Fruit fly (Drosophila melanogaster) whole organism, embryonic: ENCODE data around the gene CG43998.

Experiments
- Aef1 ChIP-seq: fragments of 200-800 bp; sonication (Bioruptor generic); IDR thresholded peaks from 3 replicates; pipeline ENCODE4 v1.3.6; 2022; ENCODE audit warnings: missing biosample characterization, missing genetic modification characterization
- Antp ChIP-seq: fragments of 200-800 bp; sonication (Bioruptor generic); optimal IDR thresholded peaks from 3 replicates; lab custom pipeline; 2016; ENCODE audit warnings: missing biosample characterization, missing genetic modification characterization
- CG11247 ChIP-seq: fragments of 200-800 bp; sonication (Bioruptor generic); IDR thresholded peaks from 2 replicates; pipeline ENCODE4 v1.3.6; 2022; ENCODE audit warnings: missing biosample characterization, missing genetic modification characterization
- CG13287 ChIP-seq: fragments of 200-800 bp; sonication (Bioruptor generic); IDR thresholded peaks from 2 replicates; pipeline ENCODE4 v1.3.6; 2022; ENCODE audit warnings: missing biosample characterization, missing genetic modification characterization; ENCODE audit not compliant: partially characterized antibody
- CG14860 ChIP-seq: fragments of 200-800 bp; sonication (Bioruptor generic); IDR thresholded peaks from 3 replicates; pipeline ENCODE4 v1.3.6; 2022; ENCODE audit warnings: missing biosample characterization, missing genetic modification characterization; ENCODE audit not compliant: partially characterized antibody
- CG14965 ChIP-seq: fragments of 200-800 bp; sonication (Bioruptor generic); optimal IDR thresholded peaks from 2 replicates; lab custom pipeline; 2016; ENCODE audit warnings: missing biosample characterization, missing genetic modification characterization, borderline replicate concordance
- CG15269 ChIP-seq: fragments of 200-800 bp; sonication (Bioruptor generic); optimal IDR thresholded peaks from 2 replicates; lab custom pipeline; 2018; ENCODE audit warnings: missing biosample characterization, mild to moderate bottlenecking, missing genetic modification characterization, moderate library complexity
- CG1529 ChIP-seq: fragments of 200-800 bp; sonication (Bioruptor generic); optimal IDR thresholded peaks from 3 replicates; lab custom pipeline; 2018; ENCODE audit warnings: missing biosample characterization, missing genetic modification characterization
- CG15479 ChIP-seq: fragments of 200-800 bp; sonication (Bioruptor generic); optimal IDR thresholded peaks from 3 replicates; lab custom pipeline; 2019; ENCODE audit warnings: missing biosample characterization, mild to moderate bottlenecking, missing genetic modification characterization, moderate library complexity
- CG15696 ChIP-seq: fragments of 200-800 bp; sonication (Bioruptor generic); optimal IDR thresholded peaks from 2 replicates; lab custom pipeline; 2019; ENCODE audit warnings: missing biosample characterization, mild to moderate bottlenecking, missing genetic modification characterization, moderate library complexity
- CG16815 ChIP-seq: fragments of 200-800 bp; sonication (Bioruptor generic); optimal IDR thresholded peaks from 3 replicates; lab custom pipeline; 2017; ENCODE audit warnings: missing biosample characterization, mild to moderate bottlenecking, missing genetic modification characterization
- CG2202 ChIP-seq: fragments of 200-800 bp; sonication (Bioruptor generic); optimal IDR thresholded peaks from 2 replicates; lab custom pipeline; 2018; ENCODE audit warnings: missing biosample characterization, mild to moderate bottlenecking, missing genetic modification characterization
- CG31441 ChIP-seq: fragments of 200-800 bp; sonication (Bioruptor generic); IDR thresholded peaks from 2 replicates; pipeline ENCODE4 v1.3.6; 2022; ENCODE audit warnings: missing biosample characterization, missing genetic modification characterization
- CG4424 ChIP-seq: fragments of 200-800 bp; sonication (Bioruptor generic); optimal IDR thresholded peaks from 3 replicates; lab custom pipeline; 2016; ENCODE audit warnings: missing biosample characterization, missing genetic modification characterization
- CG4617 ChIP-seq: fragments of 200-800 bp; sonication (Bioruptor generic); optimal IDR thresholded peaks from 3 replicates; lab custom pipeline; 2016; ENCODE audit warnings: missing biosample characterization, missing genetic modification characterization, borderline replicate concordance
- CG4854 ChIP-seq: fragments of 200-800 bp; sonication (Bioruptor generic); optimal IDR thresholded peaks from 2 replicates; lab custom pipeline; 2016; ENCODE audit warnings: missing biosample characterization, missing genetic modification characterization, inconsistent platforms
- CG6254 ChIP-seq: fragments of 200-800 bp; sonication (Bioruptor generic); optimal IDR thresholded peaks from 3 replicates; lab custom pipeline; 2017; ENCODE audit warnings: mild to moderate bottlenecking, missing biosample characterization, missing genetic modification reagents, missing genetic modification characterization
- CG6683 ChIP-seq: fragments of 200-800 bp; sonication (Bioruptor generic); optimal IDR thresholded peaks from 2 replicates; lab custom pipeline; 2017; ENCODE audit warnings: missing biosample characterization, mild to moderate bottlenecking, missing genetic modification characterization, missing genetic modification reagents
- CG7271 ChIP-seq: fragments of 200-800 bp; sonication (Bioruptor generic); optimal IDR thresholded peaks from 2 replicates; lab custom pipeline; 2018; ENCODE audit warnings: missing biosample characterization, mild to moderate bottlenecking, missing genetic modification characterization, moderate library complexity
- CG8281 ChIP-seq: fragments of 200-800 bp; sonication (Bioruptor generic); optimal IDR thresholded peaks from 2 replicates; lab custom pipeline; 2018; ENCODE audit warnings: missing biosample characterization, mild to moderate bottlenecking, missing genetic modification characterization, moderate library complexity
- CG8924 ChIP-seq: fragments of 200-800 bp; optimal IDR thresholded peaks from 3 replicates; lab custom pipeline; 2019; ENCODE audit warnings: missing biosample characterization, mild to moderate bottlenecking, missing genetic modification characterization, moderate library complexity
- CG9215 ChIP-seq: fragments of 200-800 bp; sonication (Bioruptor generic); IDR thresholded peaks from 2 replicates; pipeline ENCODE4 v1.3.6; 2022; ENCODE audit warnings: missing biosample characterization, missing genetic modification characterization
- Deaf1 ChIP-seq: fragments of 200-800 bp; optimal IDR thresholded peaks from 3 replicates; lab custom pipeline; 2019; ENCODE audit warnings: missing biosample characterization, mild to moderate bottlenecking, missing genetic modification characterization, moderate library complexity
- Dfd ChIP-seq, 2 experiments: fragments of >200 bp; optimal IDR thresholded peaks; 2 replicates each; lab custom pipeline; 2017; ENCODE audit warnings: missing biosample characterization in 2 of 2, missing genetic modification characterization in 2 of 2
- Fer3 ChIP-seq: fragments of 200-800 bp; sonication (Bioruptor generic); optimal IDR thresholded peaks from 2 replicates; lab custom pipeline; 2018; ENCODE audit warnings: missing biosample characterization, mild to moderate bottlenecking, missing genetic modification characterization, moderate library complexity
- HHEX ChIP-seq: fragments of 200-800 bp; sonication (Bioruptor generic); optimal IDR thresholded peaks from 3 replicates; lab custom pipeline; 2017; ENCODE audit warnings: missing biosample characterization, mild to moderate bottlenecking, missing genetic modification characterization, missing genetic modification reagents
- HLH3B ChIP-seq: fragments of 200-800 bp; sonication (Bioruptor generic); IDR thresholded peaks from 2 replicates; pipeline ENCODE4 v1.3.6; 2022; ENCODE audit warnings: missing biosample characterization, missing genetic modification characterization
- Lim3 ChIP-seq: fragments of 200-800 bp; sonication (Bioruptor generic); IDR thresholded peaks from 2 replicates; pipeline ENCODE4 v1.3.6; 2022; ENCODE audit warnings: missing biosample characterization, missing genetic modification characterization
- Med ChIP-seq: fragments of 200-800 bp; sonication (Bioruptor generic); peaks from one replicate; lab custom pipeline; 2016; ENCODE audit warnings: missing biosample characterization, missing genetic modification characterization, mild to moderate bottlenecking, inconsistent platforms, moderate library complexity
- PHDP ChIP-seq: fragments of 200-800 bp; sonication (Bioruptor generic); optimal IDR thresholded peaks from 3 replicates; lab custom pipeline; 2018; ENCODE audit warnings: missing biosample characterization, mild to moderate bottlenecking, missing genetic modification characterization, moderate library complexity
- Rfx ChIP-seq: fragments of 200-800 bp; sonication (Bioruptor generic); IDR thresholded peaks from 2 replicates; pipeline ENCODE4 v1.3.6; 2022; ENCODE audit warnings: missing biosample characterization, missing genetic modification characterization
- Sry-δ ChIP-seq: fragments of 200-800 bp; sonication (Bioruptor generic); optimal IDR thresholded peaks from 2 replicates; lab custom pipeline; 2016; ENCODE audit warnings: missing biosample characterization, missing genetic modification characterization
- Ssrp ChIP-seq: fragments of 200-800 bp; sonication (Bioruptor generic); optimal IDR thresholded peaks from 2 replicates; lab custom pipeline; 2018; ENCODE audit warnings: missing biosample characterization, mild to moderate bottlenecking, missing genetic modification characterization, moderate library complexity
- Vsx1 ChIP-seq: fragments of 200-800 bp; sonication (Bioruptor generic); optimal IDR thresholded peaks from 2 replicates; lab custom pipeline; 2017; ENCODE audit warnings: missing biosample characterization, mild to moderate bottlenecking, missing genetic modification characterization, missing genetic modification reagents
- aop ChIP-seq: fragments of 200-800 bp; sonication (Bioruptor generic); IDR thresholded peaks from 2 replicates; pipeline ENCODE4 v1.3.6; 2022; ENCODE audit warnings: missing biosample characterization, missing genetic modification characterization
- ap ChIP-seq: fragments of 200-800 bp; sonication (Bioruptor generic); IDR thresholded peaks from 2 replicates; pipeline ENCODE4 v1.3.6; 2022; ENCODE audit warnings: missing biosample characterization, missing genetic modification characterization
- az2 ChIP-seq: fragments of 200-800 bp; sonication (Bioruptor generic); optimal IDR thresholded peaks from 3 replicates; lab custom pipeline; 2016; ENCODE audit warnings: missing biosample characterization, missing genetic modification characterization
- cad ChIP-seq: fragments of >200 bp; optimal IDR thresholded peaks from 2 replicates; lab custom pipeline; 2017; ENCODE audit warnings: missing biosample characterization, missing genetic modification characterization
- caup ChIP-seq: fragments of 200-800 bp; sonication (Bioruptor generic); optimal IDR thresholded peaks from 3 replicates; lab custom pipeline; 2017; ENCODE audit warnings: missing biosample characterization, mild to moderate bottlenecking, missing genetic modification characterization, moderate library complexity; ENCODE audit not compliant: severe bottlenecking
- corto ChIP-seq: fragments of 200-800 bp; sonication (Bioruptor generic); optimal IDR thresholded peaks from 2 replicates; lab custom pipeline; 2016; ENCODE audit warnings: missing biosample characterization, mild to moderate bottlenecking, missing genetic modification characterization, moderate library complexity
- hth ChIP-seq: fragments of >200 bp; optimal IDR thresholded peaks from 2 replicates; lab custom pipeline; 2017; ENCODE audit warnings: inconsistent platforms
- kah ChIP-seq: fragments of 200-800 bp; sonication (Bioruptor generic); optimal IDR thresholded peaks from 2 replicates; lab custom pipeline; 2018; ENCODE audit warnings: missing biosample characterization, mild to moderate bottlenecking, missing genetic modification characterization
- otp ChIP-seq: fragments of 200-800 bp; sonication (Bioruptor generic); IDR thresholded peaks from 3 replicates; pipeline ENCODE4, ENCODE4 v1.3.6; 2022; ENCODE audit warnings: missing biosample characterization, missing genetic modification characterization
- pan ChIP-seq, 4 experiments: fragments of >200 bp in 3 of 4; fragments of 200-800 bp in 1 of 4; sonication (Bioruptor generic) in 1 of 4; optimal IDR thresholded peaks in 3 of 4; IDR thresholded peaks in 1 of 4; 2 replicates each; pipeline versions ENCODE4 v1.3.6 to Lab custom; 2017 to 2022; ENCODE audit warnings: missing biosample characterization in 2 of 4, missing genetic modification characterization in 2 of 4, mixed read lengths in 1 of 4
- pho ChIP-seq: fragments of 200-800 bp; sonication (Bioruptor generic); optimal IDR thresholded peaks from 2 replicates; lab custom pipeline; 2016; ENCODE audit warnings: missing biosample characterization, missing genetic modification characterization
- psq ChIP-seq: fragments of 200-800 bp; sonication (Bioruptor generic); optimal IDR thresholded peaks from 2 replicates; lab custom pipeline; 2017; ENCODE audit warnings: missing biosample characterization, missing genetic modification characterization
- schlank ChIP-seq: fragments of 200-800 bp; sonication (Bioruptor generic); optimal IDR thresholded peaks from 2 replicates; lab custom pipeline; 2018; ENCODE audit warnings: missing biosample characterization, mild to moderate bottlenecking, missing genetic modification characterization
- trh ChIP-seq: fragments of 200-800 bp; sonication (Bioruptor generic); optimal IDR thresholded peaks from 2 replicates; lab custom pipeline; 2016; ENCODE audit warnings: missing biosample characterization, missing genetic modification characterization
- wek ChIP-seq: fragments of 200-800 bp; sonication (Bioruptor generic); optimal IDR thresholded peaks from 3 replicates; lab custom pipeline; 2018; ENCODE audit warnings: missing biosample characterization, mild to moderate bottlenecking, missing genetic modification characterization, moderate library complexity
- zfh1 ChIP-seq: fragments of 200-800 bp; sonication (Bioruptor generic); IDR thresholded peaks from 3 replicates; pipeline ENCODE4 v1.3.6; 2022; ENCODE audit warnings: missing biosample characterization, missing genetic modification characterization

Gene CG43998

DNA sequence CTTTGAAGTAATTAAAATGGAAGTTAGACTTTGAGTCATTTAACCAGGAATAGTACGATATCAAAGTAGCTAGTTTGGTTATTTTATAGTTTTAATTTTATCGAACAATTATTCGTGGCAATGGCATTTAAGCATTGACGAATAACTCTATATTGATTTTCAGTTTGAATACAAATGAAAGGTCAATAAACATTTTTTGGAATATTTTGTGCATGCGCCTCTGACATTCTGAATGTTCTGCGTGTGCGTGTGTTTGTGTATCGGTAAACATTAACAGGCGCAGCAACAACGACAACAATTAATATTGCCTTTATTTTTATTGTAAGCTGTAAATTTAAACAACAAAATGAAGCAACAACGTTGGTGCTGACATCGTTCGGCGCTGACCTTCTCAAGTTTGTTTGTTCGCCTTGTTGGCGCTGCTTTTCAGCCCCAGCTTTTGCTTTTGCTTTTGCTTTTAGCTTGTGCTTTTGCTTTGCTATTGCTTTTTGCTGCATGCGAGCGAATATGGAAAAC, 19.4 kb downstream of the CG43998 start (continued):
- TF ChIP-seq Rfx (GFP tag; lab: Robert Waterston, UW): no peak; the same call in 1 of the 2 replicates
- no peak for TF ChIP-seq CG4854 (GFP tag; lab: Kevin White, UChicago)
- no peak for TF ChIP-seq CG4424 (GFP tag; lab: Kevin White, UChicago)
- no peak for TF ChIP-seq CG14965
- peak; percentile 75 for TF ChIP-seq CG15269 (tag; lab: Kevin White, UChicago)
- no peak for TF ChIP-seq corto (GFP tag; lab: Kevin White, UChicago)
- TF ChIP-seq kah (GFP tag; lab: Kevin White, UChicago): peak; percentile 52
- no peak for TF ChIP-seq Dfd (GFP tag; optimal IDR thresholded peaks at IDR 0.05; lab: Kevin White, UChicago)
- peak; percentile 27 for TF ChIP-seq CG7271 (tag; lab: Kevin White, UChicago)
- TF ChIP-seq CG1529 (GFP tag; lab: Kevin White, UChicago): peak; percentile 34
- no peak for TF ChIP-seq CG9215 (GFP tag; lab: Robert Waterston, UW)
- no peak for TF ChIP-seq pho
- TF ChIP-seq CG2202 (tag; lab: Kevin White, UChicago): no peak
- no peak for TF ChIP-seq CG8924 (tag; lab: Kevin White, UChicago)
- peak; percentile 31 for TF ChIP-seq CG8281
- peak; percentile 69 for TF ChIP-seq Med (GFP tag; lab: Kevin White, UChicago)
- peak; percentile 1 for TF ChIP-seq CG6254 (GFP tag; lab: Kevin White, UChicago)
- no peak for TF ChIP-seq cad (GFP tag; lab: Kevin White, UChicago)
- no peak for TF ChIP-seq CG11247 (GFP tag; lab: Robert Waterston, UW)
- TF ChIP-seq HHEX (GFP tag; lab: Kevin White, UChicago): peak; percentile 39
- no peak for TF ChIP-seq CG13287 (GFP tag; lab: Robert Waterston, UW)
- TF ChIP-seq PHDP (tag; lab: Kevin White, UChicago): peak; percentile 63
- TF ChIP-seq Sry-δ: no peak
- no peak for TF ChIP-seq HLH3B (GFP tag; lab: Robert Waterston, UW)
- no peak for TF ChIP-seq aop (GFP tag; lab: Robert Waterston, UW)
- no peak for TF ChIP-seq CG14860 (GFP tag; lab: Robert Waterston, UW)
- no peak for TF ChIP-seq CG16815 (GFP tag; lab: Kevin White, UChicago)
- no peak for TF ChIP-seq ap (GFP tag; lab: Robert Waterston, UW)
- TF ChIP-seq caup: peak; percentile 19
- no peak for TF ChIP-seq CG4617
- TF ChIP-seq Ssrp (tag; lab: Kevin White, UChicago): no peak
- no peak for TF ChIP-seq hth
- TF ChIP-seq CG15696 (tag; lab: Kevin White, UChicago): no peak
- TF ChIP-seq Fer3 (tag; lab: Kevin White, UChicago): peak; percentile 33
- no peak for TF ChIP-seq Lim3
- TF ChIP-seq CG15479 (GFP tag; lab: Kevin White, UChicago): no peak
- no peak for TF ChIP-seq psq (GFP tag; lab: Kevin White, UChicago)
- TF ChIP-seq wek (GFP tag; lab: Kevin White, UChicago): peak; percentile 53
- 0 out of 3 replicates have a peak, but pooled peaks have one; percentile 13 for TF ChIP-seq otp (GFP tag; lab: Robert Waterston, UW)
- peak; percentile 11 for TF ChIP-seq az2 (GFP tag; lab: Kevin White, UChicago)
- TF ChIP-seq schlank (tag; lab: Kevin White, UChicago): no peak
- TF ChIP-seq pan (optimal IDR thresholded peaks at IDR 0.05; lab: Kevin White, UChicago): no peak
- TF ChIP-seq pan (GFP tag; optimal IDR thresholded peaks at IDR 0.05 in 1 of 2, IDR thresholded peaks at IDR 0.05 in 1 of 2): no peak
- TF ChIP-seq Vsx1 (GFP tag; lab: Kevin White, UChicago): peak; percentile 58
- TF ChIP-seq Aef1 (GFP tag; lab: Robert Waterston, UW): no peak
- TF ChIP-seq Deaf1 (tag; lab: Kevin White, UChicago): no peak
- TF ChIP-seq zfh1 (GFP tag; lab: Robert Waterston, UW): no peak
- no peak for TF ChIP-seq CG6683 (GFP tag; lab: Kevin White, UChicago)
- TF ChIP-seq Antp (GFP tag; lab: Kevin White, UChicago): no peak
- TF ChIP-seq trh (GFP tag; lab: Kevin White, UChicago): no peak
- 0 out of 2 replicates have a peak, but pooled peaks have one; percentile 32 for TF ChIP-seq CG31441
